Worm (Caenorhabditis elegans) whole organism, L1 larva: ENCODE data around the gene oac-39.

Experiments
- ama-1 ChIP-seq: fragments of 150-350 bp; optimal IDR thresholded peaks from 2 replicates; lab custom pipeline; 2014
- mep-1 ChIP-seq: fragments of 150-350 bp; optimal IDR thresholded peaks from 2 replicates; lab custom pipeline; 2014; ENCODE audit warnings: missing biosample characterization, missing genetic modification characterization
- nhr-85 ChIP-seq: sonication (generic microtip); peaks from one replicate; lab custom pipeline; 2016; ENCODE audit warnings: missing genetic modification characterization, inconsistent platforms, missing compliant biosample characterization
- zip-4 ChIP-seq: fragments of 200-800 bp; sonication (Bioruptor generic); optimal IDR thresholded peaks from 2 replicates; lab custom pipeline; 2018; ENCODE audit warnings: mild to moderate bottlenecking, missing genetic modification characterization, moderate library complexity, missing compliant biosample characterization

oac-39 gene

ce11 chrV:201300-201699 is 50.3 kb downstream of the oac-39 start, which contains the start of gene trpp-1:
TSS of gene trpp-1 (plus strand) at chrV:201600.
- TF ChIP-seq mep-1 (tag; lab: Kevin White, UChicago) (no peak), ama-1 (no peak), zip-4 (GFP tag; lab: Kevin White, UChicago) (no peak), nhr-85 (tag; lab: Kevin White, UChicago) (peak; percentile 20)
